Worm (Caenorhabditis elegans): ENCODE data around the gene flad-1.

The flad-1 gene

DNA sequence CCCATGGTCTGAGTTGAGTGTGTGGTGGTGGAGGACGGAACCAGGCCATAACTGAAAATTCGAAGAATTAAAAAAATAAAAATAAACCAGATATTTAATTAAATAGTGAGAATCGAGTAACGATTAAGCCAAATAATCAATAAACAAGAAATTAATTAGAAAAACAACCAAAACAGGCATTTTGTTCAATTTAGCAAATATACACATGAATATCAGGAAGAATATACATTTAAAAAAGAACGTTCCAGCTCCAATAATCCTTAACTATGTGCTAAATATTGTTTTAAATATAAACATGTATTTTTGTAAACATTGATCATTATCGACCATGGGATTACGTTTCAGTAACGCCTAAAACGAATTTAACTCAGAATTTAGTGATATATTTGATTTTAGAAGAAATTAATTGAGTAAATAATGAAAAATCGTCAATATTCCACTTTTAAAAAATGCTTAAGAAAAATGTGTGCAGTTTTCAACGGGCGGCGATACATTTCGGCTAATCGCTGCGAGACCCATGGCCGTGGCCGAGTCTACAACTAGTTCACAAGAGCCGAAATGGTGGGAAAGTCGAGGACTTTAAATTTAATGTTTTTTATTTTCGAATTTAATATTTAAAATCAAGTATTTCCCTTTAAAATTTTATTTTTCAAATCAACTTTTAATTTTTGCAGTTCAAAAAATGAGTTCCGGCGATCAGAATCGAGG is 24.2 kb downstream of the flad-1 start, which contains the start of the genes R53.4 and psf-1 (continued):
- TF ChIP-seq madf-10 (tag; optimal IDR thresholded peaks at IDR 0.05) (peak; percentile 4), rcor-1 (GFP tag; IDR thresholded peaks at IDR 0.05) (no peak), dox-1 (GFP tag; IDR thresholded peaks at IDR 0.05) (peak; percentile 77), egl-18 (GFP tag; IDR thresholded peaks at IDR 0.05) (no peak), ceh-100 (GFP tag; IDR thresholded peaks at IDR 0.05) (no peak), let-607 (tag; optimal IDR thresholded peaks at IDR 0.05) (no peak), C06A6.2 (GFP tag; conservative IDR thresholded peaks at IDR 0.05) (no peak), F23B12.7 (tag; optimal IDR thresholded peaks at IDR 0.05; ENCODE audit: insufficient read depth) (peak; percentile 83), D2030.7 (GFP tag; IDR thresholded peaks at IDR 0.05) (peak; percentile 70), chd-7 (tag; optimal IDR thresholded peaks at IDR 0.05) (no peak), cebp-1 (GFP tag; IDR thresholded peaks at IDR 0.05) (no peak), cebp-1 (tag; optimal IDR thresholded peaks at IDR 0.05) (peak; percentile 37), attf-3 (GFP tag; conservative IDR thresholded peaks at IDR 0.05) (peak; percentile 60; the same call in 1 of the 2 replicates)

- TF ChIP-seq T26A5.8 (tag; optimal IDR thresholded peaks at IDR 0.05), result no peak
- TF ChIP-seq B0336.3 (GFP tag; IDR thresholded peaks at IDR 0.05), result no peak
- TF ChIP-seq ztf-18 (tag; optimal IDR thresholded peaks at IDR 0.05), result no peak
- no peak for TF ChIP-seq D2030.7 (GFP tag; IDR thresholded peaks at IDR 0.05)
- TF ChIP-seq athp-1 (tag; optimal IDR thresholded peaks at IDR 0.05), result no peak
- no peak for TF ChIP-seq B0261.1 (tag; optimal IDR thresholded peaks at IDR 0.05)
- TF ChIP-seq lin-26 (GFP tag; IDR thresholded peaks at IDR 0.05), result no peak
- no peak for TF ChIP-seq lin-40 (tag; optimal IDR thresholded peaks at IDR 0.05)
- TF ChIP-seq lsl-1 (GFP tag; optimal IDR thresholded peaks at IDR 0.05), result no peak
- TF ChIP-seq bed-2 (GFP tag; IDR thresholded peaks at IDR 0.05), result no peak
- TF ChIP-seq rec-8 (tag; optimal IDR thresholded peaks at IDR 0.05), result peak in 1 of 2 experiments; percentile 10
- peak; percentile 73 for TF ChIP-seq hmg-1.2 (GFP tag; IDR thresholded peaks at IDR 0.05)
- no peak for TF ChIP-seq egrh-3 (GFP tag; IDR thresholded peaks at IDR 0.05)
- no peak for TF ChIP-seq repo-1 (tag; optimal IDR thresholded peaks at IDR 0.05)
- no peak for TF ChIP-seq C06A6.2 (GFP tag; conservative IDR thresholded peaks at IDR 0.05)
- TF ChIP-seq nfyb-1 (GFP tag; IDR thresholded peaks at IDR 0.05), result 0 out of 2 replicates have a peak, but pooled peaks have one; percentile 10
- TF ChIP-seq snpc-1.3 (tag; optimal IDR thresholded peaks at IDR 0.05; ENCODE audit: insufficient read depth), result peak; percentile 4
- TF ChIP-seq egl-18 (GFP tag; IDR thresholded peaks at IDR 0.05), result no peak
- no peak for TF ChIP-seq ccch-3 (GFP tag; optimal IDR thresholded peaks at IDR 0.05)
- no peak for TF ChIP-seq pha-4 (tag; optimal IDR thresholded peaks at IDR 0.05)
- TF ChIP-seq lin-54 (GFP tag; optimal IDR thresholded peaks at IDR 0.05), result no peak
- peak; percentile 19 for TF ChIP-seq K12H6.12 (tag; optimal IDR thresholded peaks at IDR 0.05)
- TF ChIP-seq bed-1 (GFP tag; IDR thresholded peaks at IDR 0.05), result no peak
- no peak for TF ChIP-seq unc-62 (GFP tag; optimal IDR thresholded peaks at IDR 0.05)
Observed at ce11 chrII:9970438-9971092, 26.6 kb downstream of the flad-1 start, which contains the start of gene R53.5. Gene R53.5 (minus strand): TSS chrII:9970488.

ce11 chrII:9974210-9974609 is 30.3 kb downstream of the flad-1 start:
- no peak for TF ChIP-seq D2030.7 (GFP tag; IDR thresholded peaks at IDR 0.05)
- no peak for TF ChIP-seq tbx-9 (tag; optimal IDR thresholded peaks at IDR 0.05; ENCODE audit: borderline replicate concordance)
- no peak for TF ChIP-seq ceh-79 (tag; optimal IDR thresholded peaks at IDR 0.05)
- TF ChIP-seq nhr-80 (tag; optimal IDR thresholded peaks at IDR 0.05), result peak; percentile 70
